Worm (Caenorhabditis elegans): ENCODE results near the gene T22B2.3.

DNA sequence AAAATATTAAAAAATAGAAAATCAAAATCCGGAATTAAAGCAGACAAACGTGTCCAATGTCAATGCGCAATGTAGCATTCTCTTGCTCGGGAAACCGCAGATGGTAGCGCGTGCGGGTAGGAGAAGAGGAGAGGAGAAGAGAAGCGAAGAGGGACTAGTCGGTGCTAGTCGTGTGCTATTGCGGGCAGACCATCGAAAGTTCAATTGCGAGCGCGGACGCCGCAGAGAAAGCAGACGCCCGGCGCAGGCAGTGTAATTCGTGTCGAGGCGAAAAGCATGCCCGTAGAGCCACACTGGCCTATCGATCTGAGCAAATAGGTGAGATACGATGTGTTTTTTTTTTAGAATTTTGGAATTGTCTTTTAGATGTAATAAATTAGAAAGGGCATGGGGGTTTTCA, 28.6 kb downstream of the T22B2.3 start:
- no peak for TF ChIP-seq Y53G8AR.9 (GFP tag; conservative IDR thresholded peaks at IDR 0.05)
- TF ChIP-seq madf-3 (GFP tag; IDR thresholded peaks at IDR 0.05): no peak
- no peak for TF ChIP-seq F33H1.4 (GFP tag; IDR thresholded peaks at IDR 0.05)
- no peak for TF ChIP-seq mes-4 (tag; optimal IDR thresholded peaks at IDR 0.05)
- no peak for TF ChIP-seq nfya-1 (tag; optimal IDR thresholded peaks at IDR 0.05; ENCODE audit: borderline replicate concordance, insufficient read depth)
- no peak for TF ChIP-seq him-1 (tag; optimal IDR thresholded peaks at IDR 0.05)
- no peak for TF ChIP-seq akir-1 (GFP tag; optimal IDR thresholded peaks at IDR 0.05)
- no peak for TF ChIP-seq ama-1 (optimal IDR thresholded peaks at IDR 0.05)
- no peak for TF ChIP-seq ama-1 (GFP tag; optimal IDR thresholded peaks at IDR 0.05)

Measured in whole organism, young adult.